Worm (Caenorhabditis elegans) whole organism, L4 larva: ENCODE results near the gene tsp-6.

Source experiments
- F10B5.3 ChIP-seq: sonication (generic microtip); optimal IDR thresholded peaks from 2 replicates; lab custom pipeline; 2016; ENCODE audit warnings: mild to moderate bottlenecking, missing genetic modification characterization, missing compliant biosample characterization
- F37D6.2 ChIP-seq: sonication (generic microtip); optimal IDR thresholded peaks from 2 replicates; lab custom pipeline; 2016; ENCODE audit warnings: mild to moderate bottlenecking, missing genetic modification characterization, missing compliant biosample characterization
- F44E2.7 ChIP-seq: fragments of 200-800 bp; sonication (Bioruptor generic); IDR thresholded peaks from 2 replicates; pipeline ENCODE4 v2.1.2; 2022; ENCODE audit warnings: missing genetic modification characterization, missing compliant biosample characterization
- F49E8.2 ChIP-seq: sonication (generic microtip); optimal IDR thresholded peaks from 2 replicates; lab custom pipeline; 2016; ENCODE audit warnings: missing compliant biosample characterization, mild to moderate bottlenecking, missing genetic modification characterization, borderline replicate concordance
- T26A8.4 ChIP-seq: fragments of 200-800 bp; sonication (Bioruptor generic); IDR thresholded peaks from 2 replicates; pipeline ENCODE4 v1.3.6; 2022; ENCODE audit warnings: missing genetic modification characterization, missing compliant biosample characterization
- Y5F2A.4 ChIP-seq: fragments of 200-800 bp; sonication (Bioruptor generic); optimal IDR thresholded peaks from 2 replicates; lab custom pipeline; 2018; ENCODE audit warnings: mild to moderate bottlenecking, missing genetic modification characterization, missing compliant biosample characterization
- ZK546.5 ChIP-seq, 2 experiments: sonication (generic microtip); optimal IDR thresholded peaks; 2 replicates each; lab custom pipeline; 2017; ENCODE audit warnings: missing biosample characterization in 2 of 2, missing genetic modification characterization in 2 of 2
- aha-1 ChIP-seq: fragments of 150-350 bp; peaks from one replicate; lab custom pipeline; 2014; ENCODE audit warnings: missing biosample characterization, missing genetic modification characterization
- arid-1 ChIP-seq: fragments of 200-800 bp; sonication (Bioruptor generic); conservative IDR thresholded peaks from 2 replicates; pipeline ENCODE4 v1.3.6; 2022; ENCODE audit warnings: missing genetic modification reagents, missing genetic modification characterization, missing compliant biosample characterization
- ceh-28 ChIP-seq: fragments of 150-350 bp; optimal IDR thresholded peaks from 2 replicates; lab custom pipeline; 2014; ENCODE audit warnings: missing biosample characterization, missing genetic modification reagents, missing genetic modification characterization
- ceh-32 ChIP-seq: sonication (generic microtip); optimal IDR thresholded peaks from 2 replicates; lab custom pipeline; 2016; ENCODE audit warnings: mild to moderate bottlenecking, missing genetic modification characterization, missing compliant biosample characterization; ENCODE audit not compliant: poor library complexity
- ceh-44 ChIP-seq: fragments of 200-800 bp; sonication (Bioruptor generic); IDR thresholded peaks from 2 replicates; pipeline ENCODE4 v1.3.6; 2022; ENCODE audit warnings: missing genetic modification reagents, missing genetic modification characterization, missing compliant biosample characterization
- ceh-62 ChIP-seq: sonication (generic microtip); optimal IDR thresholded peaks from 2 replicates; lab custom pipeline; 2017; ENCODE audit warnings: missing biosample characterization, missing genetic modification characterization
- ces-1 ChIP-seq: fragments of 150-350 bp; sonication (generic microtip); optimal IDR thresholded peaks from 4 replicates; lab custom pipeline; 2014; ENCODE audit warnings: missing biosample characterization, missing genetic modification reagents, missing genetic modification characterization
- cey-2 ChIP-seq: sonication (generic microtip); optimal IDR thresholded peaks from 3 replicates; lab custom pipeline; 2017; ENCODE audit warnings: missing genetic modification characterization, mild to moderate bottlenecking, missing compliant biosample characterization, antibody characterized with exemption, borderline replicate concordance; ENCODE audit not compliant: insufficient read depth
- dpl-1 ChIP-seq: fragments of 150-350 bp; optimal IDR thresholded peaks from 2 replicates; lab custom pipeline; 2014; ENCODE audit warnings: missing biosample characterization, missing genetic modification reagents, missing genetic modification characterization
- egl-27 ChIP-seq: sonication (generic microtip); optimal IDR thresholded peaks from 3 replicates; lab custom pipeline; 2017; ENCODE audit warnings: missing biosample characterization, missing genetic modification reagents, missing genetic modification characterization
- fkh-10 ChIP-seq: fragments of 150-350 bp; optimal IDR thresholded peaks from 2 replicates; lab custom pipeline; 2014; ENCODE audit warnings: missing biosample characterization, missing genetic modification reagents, missing genetic modification characterization
- hif-1 ChIP-seq, 2 experiments: sonication (generic microtip); optimal IDR thresholded peaks; 2 replicates each; lab custom pipeline; 2016 to 2017; ENCODE audit warnings: missing compliant biosample characterization in 2 of 2, missing genetic modification characterization in 2 of 2, missing genetic modification reagents in 2 of 2, missing genotype in 2 of 2, mild to moderate bottlenecking in 1 of 2
- hlh-11 ChIP-seq: fragments of 200-800 bp; sonication (Bioruptor generic); optimal IDR thresholded peaks from 2 replicates; lab custom pipeline; 2018; ENCODE audit warnings: mild to moderate bottlenecking, missing genetic modification characterization, missing compliant biosample characterization
- hlh-30 ChIP-seq: sonication (generic microtip); optimal IDR thresholded peaks from 2 replicates; lab custom pipeline; 2017; ENCODE audit warnings: antibody characterized with exemption, mild to moderate bottlenecking, missing genetic modification characterization, missing compliant biosample characterization; ENCODE audit not compliant: insufficient read depth
- hmg-1.1 ChIP-seq: fragments of 200-800 bp; sonication (Bioruptor generic); IDR thresholded peaks from 2 replicates; pipeline ENCODE4 v1.3.6; 2022; ENCODE audit warnings: missing genetic modification reagents, missing genetic modification characterization, missing compliant biosample characterization
- jun-1 ChIP-seq: fragments of 150-350 bp; optimal IDR thresholded peaks from 2 replicates; lab custom pipeline; 2014; ENCODE audit warnings: missing biosample characterization, missing genetic modification reagents, missing genetic modification characterization
- lim-7 ChIP-seq: fragments of 200-800 bp; sonication (Bioruptor generic); IDR thresholded peaks from 2 replicates; pipeline ENCODE4 v1.3.6; 2022; ENCODE audit warnings: missing genetic modification characterization, missing compliant biosample characterization
- lin-1 ChIP-seq: fragments of 200-800 bp; sonication (Bioruptor generic); IDR thresholded peaks from 2 replicates; pipeline ENCODE4 v1.3.6; 2022; ENCODE audit warnings: missing genetic modification reagents, missing genetic modification characterization, missing compliant biosample characterization
- lin-13 ChIP-seq: fragments of 150-350 bp; optimal IDR thresholded peaks from 2 replicates; lab custom pipeline; 2014; ENCODE audit warnings: missing biosample characterization, missing genetic modification reagents, missing genetic modification characterization
- lin-15B ChIP-seq: fragments of 150-350 bp; sonication (generic microtip); optimal IDR thresholded peaks from 3 replicates; lab custom pipeline; 2014; ENCODE audit warnings: missing biosample characterization, missing genetic modification characterization
- lin-38 ChIP-seq: fragments of 200-800 bp; sonication (Bioruptor generic); IDR thresholded peaks from 2 replicates; pipeline ENCODE4 v1.3.6; 2022; ENCODE audit warnings: missing genetic modification reagents, missing genetic modification characterization, missing compliant biosample characterization
- madf-9 ChIP-seq: fragments of 200-800 bp; sonication (Bioruptor generic); conservative IDR thresholded peaks from 2 replicates; pipeline ENCODE4 v1.3.6; 2022; ENCODE audit warnings: missing genetic modification reagents, missing genetic modification characterization, missing compliant biosample characterization
- mdl-1 ChIP-seq, 2 experiments: fragments of 150-350 bp in 1 of 2; sonication (generic microtip) in 1 of 2; optimal IDR thresholded peaks; 2 replicates each; lab custom pipeline; 2014 to 2017; ENCODE audit warnings: missing biosample characterization in 2 of 2, missing genetic modification characterization in 2 of 2
- nhr-102 ChIP-seq: sonication (generic microtip); optimal IDR thresholded peaks from 2 replicates; lab custom pipeline; 2016; ENCODE audit warnings: mild to moderate bottlenecking, missing genetic modification characterization, moderate library complexity, missing compliant biosample characterization
- nhr-25 ChIP-seq: sonication (generic microtip); optimal IDR thresholded peaks from 2 replicates; lab custom pipeline; 2017; ENCODE audit warnings: missing genetic modification characterization, mild to moderate bottlenecking, missing compliant biosample characterization, antibody characterized with exemption, moderate library complexity, borderline replicate concordance; ENCODE audit not compliant: insufficient read depth
- nhr-28 ChIP-seq: fragments of 150-350 bp; optimal IDR thresholded peaks from 2 replicates; lab custom pipeline; 2014; ENCODE audit warnings: missing biosample characterization, missing genetic modification characterization
- nhr-48 ChIP-seq: sonication (generic microtip); optimal IDR thresholded peaks from 2 replicates; lab custom pipeline; 2016; ENCODE audit warnings: mild to moderate bottlenecking, missing genetic modification characterization, missing compliant biosample characterization
- nhr-6 ChIP-seq: fragments of 150-350 bp; optimal IDR thresholded peaks from 2 replicates; lab custom pipeline; 2014; ENCODE audit warnings: missing biosample characterization, missing genetic modification characterization
- nhr-76 ChIP-seq: fragments of 150-350 bp; optimal IDR thresholded peaks from 2 replicates; lab custom pipeline; 2014; ENCODE audit warnings: missing biosample characterization, missing genetic modification characterization
- php-3 ChIP-seq: fragments of 200-800 bp; sonication (Bioruptor generic); IDR thresholded peaks from 2 replicates; pipeline ENCODE4 v1.3.6; 2022; ENCODE audit warnings: missing genetic modification reagents, missing genetic modification characterization, missing compliant biosample characterization
- pqm-1 ChIP-seq: sonication (generic microtip); optimal IDR thresholded peaks from 2 replicates; lab custom pipeline; 2017; ENCODE audit warnings: missing biosample characterization, missing genetic modification characterization
- saeg-2 ChIP-seq: fragments of 200-800 bp; sonication (Bioruptor generic); IDR thresholded peaks from 2 replicates; pipeline ENCODE4 v1.3.6; 2022; ENCODE audit warnings: missing genetic modification reagents, missing genetic modification characterization, missing compliant biosample characterization
- set-16 ChIP-seq: fragments of 200-800 bp; sonication (Bioruptor generic); IDR thresholded peaks from 2 replicates; pipeline ENCODE4 v1.3.6; 2022; ENCODE audit warnings: missing genetic modification reagents, missing genetic modification characterization, missing compliant biosample characterization
- snpc-1.2 ChIP-seq: fragments of 200-800 bp; sonication (Bioruptor generic); IDR thresholded peaks from 2 replicates; pipeline ENCODE4 v1.3.6; 2022; ENCODE audit warnings: missing genetic modification reagents, missing genetic modification characterization, missing compliant biosample characterization
- spr-1 ChIP-seq: sonication (generic microtip); optimal IDR thresholded peaks from 2 replicates; lab custom pipeline; 2016; ENCODE audit warnings: mild to moderate bottlenecking, missing genetic modification characterization, missing compliant biosample characterization
- tag-97 ChIP-seq: fragments of 200-800 bp; sonication (Bioruptor generic); IDR thresholded peaks from 2 replicates; pipeline ENCODE4 v1.3.6; 2022; ENCODE audit warnings: missing genetic modification characterization, missing compliant biosample characterization
- unc-130 ChIP-seq: sonication (generic microtip); optimal IDR thresholded peaks from 2 replicates; lab custom pipeline; 2016; ENCODE audit warnings: missing genetic modification reagents, missing genetic modification characterization, missing compliant biosample characterization
- vab-7 ChIP-seq: fragments of 200-800 bp; sonication (Bioruptor generic); IDR thresholded peaks from 2 replicates; pipeline ENCODE4 v1.3.6; 2022; ENCODE audit warnings: missing genetic modification reagents, missing genetic modification characterization, missing compliant biosample characterization
- zag-1 ChIP-seq: fragments of 150-350 bp; optimal IDR thresholded peaks from 2 replicates; lab custom pipeline; 2014; ENCODE audit warnings: missing biosample characterization, missing genetic modification characterization
- zfp-3 ChIP-seq: fragments of 200-800 bp; sonication (Bioruptor generic); conservative IDR thresholded peaks from 2 replicates; pipeline ENCODE4 v1.3.6; 2022; ENCODE audit warnings: missing genetic modification reagents, missing genetic modification characterization, missing compliant biosample characterization
- zip-11 ChIP-seq: fragments of 200-800 bp; sonication (Bioruptor generic); IDR thresholded peaks from 2 replicates; pipeline ENCODE4 v1.3.6; 2022; ENCODE audit warnings: missing genetic modification characterization, missing compliant biosample characterization
- zip-2 ChIP-seq: fragments of 150-350 bp; optimal IDR thresholded peaks from 2 replicates; lab custom pipeline; 2014; ENCODE audit warnings: missing biosample characterization, missing genetic modification characterization
- ztf-7 ChIP-seq: fragments of 150-350 bp; optimal IDR thresholded peaks from 2 replicates; lab custom pipeline; 2014; ENCODE audit warnings: missing biosample characterization, missing genetic modification characterization

tsp-6 gene

DNA sequence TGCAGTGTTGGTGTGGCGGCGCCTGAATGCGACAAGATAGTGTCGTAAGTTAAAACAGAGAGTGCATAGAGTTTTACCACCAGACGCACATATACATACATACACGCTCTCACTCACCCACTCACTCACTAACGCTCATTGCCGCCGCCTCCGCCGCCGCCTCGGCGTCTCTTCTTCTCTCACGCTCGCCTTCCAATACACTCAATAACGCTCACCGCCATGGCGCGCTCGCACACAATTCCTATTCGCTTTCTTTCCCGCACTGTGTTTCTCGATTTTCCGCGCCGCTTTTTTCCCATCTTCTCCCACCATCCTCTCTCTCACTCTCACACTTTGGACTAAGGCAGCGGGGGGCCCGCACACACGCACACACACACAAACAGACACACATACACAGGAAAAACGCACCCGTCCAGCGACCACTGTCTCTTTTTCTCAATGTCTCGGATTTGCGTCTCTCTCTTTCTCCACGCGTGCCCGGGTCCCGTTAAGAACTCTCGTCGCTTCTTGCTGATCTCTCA lies 32.2 kb downstream of the tsp-6 start, which contains the start of gene kin-29 (continued):
- TF ChIP-seq zfp-3 (no peak), lin-15B (tag; lab: Kevin White, UChicago) (no peak), madf-9 (GFP tag; lab: Robert Waterston, UW) (peak; percentile 90), nhr-28 (tag; lab: Kevin White, UChicago) (peak; percentile 89), lin-13 (GFP tag; lab: Kevin White, UChicago) (peak; percentile 56), aha-1 (tag; lab: Kevin White, UChicago) (peak; percentile 99), nhr-6 (tag; lab: Kevin White, UChicago) (no peak), mdl-1 (tag; optimal IDR thresholded peaks at IDR 0.05; lab: Kevin White, UChicago) (peak; percentile 72 to 93), set-16 (peak; percentile 92), vab-7 (peak; percentile 54; the same call in 1 of the 2 replicates), F49E8.2 (tag; lab: Kevin White, UChicago) (no peak), ces-1 (GFP tag; lab: Kevin White, UChicago) (no peak), snpc-1.2 (GFP tag; lab: Robert Waterston, UW) (0 out of 2 replicates have a peak, but pooled peaks have one; percentile 18), ceh-28 (peak; percentile 62), dpl-1 (GFP tag; lab: Kevin White, UChicago) (peak; percentile 39), lim-7 (GFP tag; lab: Robert Waterston, UW) (no peak), ceh-44 (GFP tag; lab: Robert Waterston, UW) (no peak), zag-1 (tag; lab: Kevin White, UChicago) (no peak), hmg-1.1 (GFP tag; lab: Robert Waterston, UW) (peak; percentile 95), ZK546.5 (tag; optimal IDR thresholded peaks at IDR 0.05; lab: Kevin White, UChicago) (no peak), pqm-1 (tag; lab: Kevin White, UChicago) (peak; percentile 24), T26A8.4 (GFP tag; lab: Robert Waterston, UW) (peak; percentile 82), nhr-48 (tag; lab: Kevin White, UChicago) (peak; percentile 80), ztf-7 (tag; lab: Kevin White, UChicago) (peak; percentile 31), spr-1 (tag; lab: Kevin White, UChicago) (peak; percentile 80), F44E2.7 (GFP tag; lab: Robert Waterston, UW) (no peak), F37D6.2 (tag; lab: Kevin White, UChicago) (peak; percentile 84), nhr-76 (tag; lab: Kevin White, UChicago) (peak; percentile 34), saeg-2 (GFP tag; lab: Robert Waterston, UW) (0 out of 2 replicates have a peak, but pooled peaks have one; percentile 40), fkh-10 (peak; percentile 93), zip-11 (GFP tag; lab: Robert Waterston, UW) (no peak), nhr-102 (tag; lab: Kevin White, UChicago) (peak; percentile 64), Y5F2A.4 (no peak), hlh-11 (peak; percentile 95), lin-38 (GFP tag; lab: Robert Waterston, UW) (no peak; the same call in 1 of the 2 replicates), egl-27 (tag; lab: Kevin White, UChicago) (no peak), php-3 (peak; percentile 61), jun-1 (tag; lab: Kevin White, UChicago) (peak; percentile 82), unc-130 (GFP tag; lab: Kevin White, UChicago) (no peak), nhr-25 (peak; percentile 87), ceh-62 (tag; lab: Kevin White, UChicago) (no peak), zip-2 (peak; percentile 44), tag-97 (GFP tag; lab: Robert Waterston, UW) (no peak), hlh-30 (tag; lab: Kevin White, UChicago) (peak; percentile 76), hif-1 (tag; optimal IDR thresholded peaks at IDR 0.05; lab: Kevin White, UChicago) (peak; percentile 45 to 90), lin-1 (GFP tag; lab: Robert Waterston, UW) (peak; percentile 37; the same call in 1 of the 2 replicates), ceh-32 (tag; lab: Kevin White, UChicago) (peak; percentile 46), cey-2 (tag; lab: Kevin White, UChicago) (no peak), F10B5.3 (peak; percentile 46), arid-1 (GFP tag; lab: Robert Waterston, UW) (peak; percentile 53; the same call in 1 of the 2 replicates)
